Worm (Caenorhabditis elegans) whole organism, L2 larva: ENCODE data around the gene B0361.9.

Source experiments
- R02D3.7 ChIP-seq: fragments of 150-350 bp; optimal IDR thresholded peaks from 2 replicates; lab custom pipeline; 2014; ENCODE audit warnings: missing biosample characterization, missing genetic modification characterization
- lin-13 ChIP-seq: fragments of 150-350 bp; optimal IDR thresholded peaks from 2 replicates; lab custom pipeline; 2014; ENCODE audit warnings: missing biosample characterization, missing genetic modification reagents, missing genetic modification characterization
- mdl-1 ChIP-seq, 2 experiments: fragments of 150-350 bp in 1 of 2; sonication (generic microtip) in 1 of 2; optimal IDR thresholded peaks; 2 replicates each; lab custom pipeline; 2017; ENCODE audit warnings: missing biosample characterization in 2 of 2, missing genetic modification characterization in 2 of 2
- nhr-77 ChIP-seq: fragments of 150-350 bp; optimal IDR thresholded peaks from 2 replicates; lab custom pipeline; 2014; ENCODE audit warnings: missing biosample characterization, missing genetic modification characterization
- snpc-4 ChIP-seq: fragments of 150-350 bp; optimal IDR thresholded peaks from 2 replicates; lab custom pipeline; 2014; ENCODE audit warnings: missing biosample characterization, missing genetic modification characterization

DNA sequence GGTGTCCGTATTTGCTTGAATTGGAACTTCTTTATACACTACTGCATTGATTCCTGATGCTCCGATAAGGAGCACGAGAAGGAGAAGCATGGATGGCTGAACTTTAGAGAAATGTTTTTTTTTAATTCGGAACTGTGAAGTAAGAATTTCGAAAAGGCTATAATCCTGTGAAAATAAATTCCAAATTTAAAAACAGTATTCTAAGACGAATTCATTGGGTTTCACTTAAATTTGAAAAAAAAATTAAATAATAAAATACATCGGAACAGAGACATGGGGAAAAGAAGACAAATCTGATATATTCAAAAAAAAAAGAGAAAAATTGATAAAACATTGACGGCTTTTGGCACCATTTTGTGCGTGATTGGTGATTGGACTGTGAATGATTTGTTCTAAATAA is 13.6 kb downstream of the B0361.9 start, which contains the start of gene pho-5:
- TF ChIP-seq snpc-4: no peak
- no peak for TF ChIP-seq R02D3.7 (tag; lab: Kevin White, UChicago)
- TF ChIP-seq nhr-77: no peak
- TF ChIP-seq lin-13 (GFP tag; lab: Kevin White, UChicago): no peak
- TF ChIP-seq mdl-1 (tag; optimal IDR thresholded peaks at IDR 0.05; lab: Kevin White, UChicago): no peak
